Fruit fly (Drosophila melanogaster) whole organism, prepupa: ENCODE data around the gene Adck5.

Experiments used
- CG1621 ChIP-seq: fragments of 200-800 bp; sonication (Bioruptor generic); optimal IDR thresholded peaks from 3 replicates; lab custom pipeline; 2018; ENCODE audit warnings: missing biosample characterization, mild to moderate bottlenecking, missing genetic modification characterization
- Eip78C ChIP-seq: fragments of 200-800 bp; sonication (Bioruptor generic); peaks from one replicate; lab custom pipeline; 2016; ENCODE audit warnings: missing biosample characterization, missing genetic modification characterization
- Met ChIP-seq: fragments of 200-800 bp; sonication (Bioruptor generic); optimal IDR thresholded peaks from 3 replicates; lab custom pipeline; 2016; ENCODE audit warnings: missing biosample characterization, missing genetic modification characterization
- fd85E ChIP-seq: fragments of 200-800 bp; sonication (Bioruptor generic); optimal IDR thresholded peaks from 3 replicates; lab custom pipeline; 2016; ENCODE audit warnings: missing biosample characterization, missing genetic modification characterization

- TF ChIP-seq Met (GFP tag; lab: Kevin White, UChicago) (no peak), fd85E (peak; percentile 46), Eip78C (GFP tag; lab: Kevin White, UChicago) (peak; percentile 87), CG1621 (tag; lab: Kevin White, UChicago) (peak; percentile 61)
Measured at dm6 chr3L:11169299-11170181, at the start of gene Adck5, which contains the start of gene wls.
